Worm (Caenorhabditis elegans) whole organism, L1 larva: ENCODE results near the gene F48E8.2.

ENCODE experiments used
- Y116A8C.19 ChIP-seq: sonication (generic microtip); optimal IDR thresholded peaks from 2 replicates; lab custom pipeline; 2016; ENCODE audit warnings: missing compliant biosample characterization, missing genetic modification characterization, borderline replicate concordance
- aha-1 ChIP-seq: fragments of 150-350 bp; optimal IDR thresholded peaks from 2 replicates; lab custom pipeline; 2014; ENCODE audit warnings: missing biosample characterization, missing genetic modification characterization
- alr-1 ChIP-seq: fragments of 200-800 bp; sonication (Bioruptor generic); optimal IDR thresholded peaks from 2 replicates; lab custom pipeline; 2018; ENCODE audit warnings: borderline replicate concordance, mild to moderate bottlenecking, missing genetic modification characterization, missing compliant biosample characterization
- aly-2 ChIP-seq: fragments of 150-350 bp; optimal IDR thresholded peaks from 2 replicates; lab custom pipeline; 2014; ENCODE audit warnings: missing biosample characterization, missing genetic modification characterization
- blmp-1 ChIP-seq: fragments of 150-350 bp; optimal IDR thresholded peaks from 2 replicates; lab custom pipeline; 2014; ENCODE audit warnings: missing biosample characterization, missing genetic modification characterization
- ceh-63 ChIP-seq: fragments of 200-800 bp; sonication (Bioruptor generic); optimal IDR thresholded peaks from 2 replicates; lab custom pipeline; 2018; ENCODE audit warnings: mild to moderate bottlenecking, missing genetic modification characterization, missing compliant biosample characterization
- ceh-8 ChIP-seq: fragments of 200-800 bp; sonication (Bioruptor generic); optimal IDR thresholded peaks from 2 replicates; lab custom pipeline; 2018; ENCODE audit warnings: mild to moderate bottlenecking, missing genetic modification characterization, moderate library complexity, missing compliant biosample characterization
- ceh-82 ChIP-seq, 3 experiments: fragments of 150-350 bp in 1 of 3; sonication (generic microtip) in 2 of 3; optimal IDR thresholded peaks; 2 replicates each; lab custom pipeline; 2014 to 2017; ENCODE audit warnings: missing biosample characterization in 3 of 3, missing genetic modification characterization in 3 of 3
- ces-1 ChIP-seq: fragments of 150-350 bp; optimal IDR thresholded peaks from 2 replicates; lab custom pipeline; 2014; ENCODE audit warnings: missing biosample characterization, missing genetic modification reagents, missing genetic modification characterization
- dsc-1 ChIP-seq: sonication (generic microtip); optimal IDR thresholded peaks from 2 replicates; lab custom pipeline; 2016; ENCODE audit warnings: mild to moderate bottlenecking, missing genetic modification characterization, missing compliant biosample characterization
- efl-1 ChIP-seq, 4 experiments: fragments of 150-350 bp; optimal IDR thresholded peaks in 3 of 4; peaks in 1 of 4; 1 replicate in 1 of 4; 2 replicates in 3 of 4; lab custom pipeline; 2014; ENCODE audit warnings: missing biosample characterization in 2 of 4, missing genetic modification characterization in 2 of 4, missing genetic modification reagents in 2 of 4
- efl-3 ChIP-seq: fragments of 200-800 bp; sonication (Bioruptor generic); optimal IDR thresholded peaks from 2 replicates; lab custom pipeline; 2018; ENCODE audit warnings: mild to moderate bottlenecking, missing genetic modification characterization, missing compliant biosample characterization
- elt-2 ChIP-seq: sonication (generic microtip); optimal IDR thresholded peaks from 2 replicates; lab custom pipeline; 2016; ENCODE audit warnings: missing genetic modification characterization, mild to moderate bottlenecking, inconsistent platforms, missing compliant biosample characterization, missing genetic modification reagents
- elt-3 ChIP-seq, 6 experiments: fragments of 150-350 bp in 1 of 6; sonication (generic microtip); optimal IDR thresholded peaks; 2 replicates each; lab custom pipeline; 2017 to 2018; ENCODE audit warnings: missing biosample characterization in 6 of 6, missing genetic modification characterization in 6 of 6, inconsistent platforms in 1 of 6
- fkh-10 ChIP-seq: sonication (generic microtip); optimal IDR thresholded peaks from 2 replicates; lab custom pipeline; 2017; ENCODE audit warnings: missing biosample characterization, missing genetic modification reagents, missing genetic modification characterization
- fkh-4 ChIP-seq: sonication (generic microtip); optimal IDR thresholded peaks from 2 replicates; lab custom pipeline; 2016; ENCODE audit warnings: missing compliant biosample characterization, missing genetic modification characterization, borderline replicate concordance
- fkh-8 ChIP-seq: sonication (generic microtip); optimal IDR thresholded peaks from 2 replicates; lab custom pipeline; 2016; ENCODE audit warnings: mild to moderate bottlenecking, missing genetic modification characterization, missing compliant biosample characterization
- fos-1 ChIP-seq: fragments of 150-350 bp; optimal IDR thresholded peaks from 2 replicates; lab custom pipeline; 2014; ENCODE audit warnings: missing biosample characterization, missing genetic modification characterization
- lin-14 ChIP-seq: fragments of 200-800 bp; sonication (Bioruptor generic); optimal IDR thresholded peaks from 2 replicates; lab custom pipeline; 2018; ENCODE audit warnings: mild to moderate bottlenecking, missing genetic modification characterization, moderate library complexity, missing compliant biosample characterization
- lin-15B ChIP-seq: fragments of 150-350 bp; sonication (generic microtip); optimal IDR thresholded peaks from 3 replicates; lab custom pipeline; 2014; ENCODE audit warnings: missing biosample characterization, missing genetic modification characterization
- lin-35 ChIP-seq, 2 experiments: fragments of 150-350 bp; optimal IDR thresholded peaks; 2 replicates each; lab custom pipeline; 2014; ENCODE audit warnings: missing biosample characterization in 2 of 2, missing genetic modification characterization in 2 of 2, missing genetic modification reagents in 2 of 2
- lir-3 ChIP-seq: sonication (generic microtip); optimal IDR thresholded peaks from 2 replicates; lab custom pipeline; 2016; ENCODE audit warnings: mild to moderate bottlenecking, missing genetic modification characterization, moderate library complexity, missing compliant biosample characterization; ENCODE audit not compliant: poor library complexity
- lsy-2 ChIP-seq, 2 experiments: fragments of 150-350 bp; optimal IDR thresholded peaks; 2 replicates each; lab custom pipeline; 2014; ENCODE audit warnings: missing biosample characterization in 2 of 2, missing genetic modification characterization in 2 of 2
- mab-9 ChIP-seq: fragments of 200-800 bp; sonication (Bioruptor generic); IDR thresholded peaks from 2 replicates; pipeline ENCODE4 v1.3.6; 2022; ENCODE audit warnings: missing genetic modification reagents, missing genetic modification characterization, missing compliant biosample characterization
- nhr-12 ChIP-seq: sonication (generic microtip); optimal IDR thresholded peaks from 2 replicates; lab custom pipeline; 2017; ENCODE audit warnings: missing biosample characterization, missing genetic modification characterization
- nhr-19 ChIP-seq: fragments of 200-800 bp; sonication (Bioruptor generic); conservative IDR thresholded peaks from 2 replicates; pipeline ENCODE4 v1.3.6; 2022; ENCODE audit warnings: missing genetic modification characterization, missing compliant biosample characterization
- nhr-20 ChIP-seq: sonication (generic microtip); optimal IDR thresholded peaks from 2 replicates; lab custom pipeline; 2016; ENCODE audit warnings: mild to moderate bottlenecking, missing genetic modification characterization, missing compliant biosample characterization
- nhr-71 ChIP-seq: sonication (generic microtip); optimal IDR thresholded peaks from 2 replicates; lab custom pipeline; 2016; ENCODE audit warnings: mild to moderate bottlenecking, missing genetic modification characterization, moderate library complexity, missing compliant biosample characterization
- nhr-84 ChIP-seq: sonication (generic microtip); optimal IDR thresholded peaks from 2 replicates; lab custom pipeline; 2017; ENCODE audit warnings: missing biosample characterization, missing genetic modification characterization
- nhr-85 ChIP-seq: sonication (generic microtip); peaks from one replicate; lab custom pipeline; 2016; ENCODE audit warnings: missing genetic modification characterization, inconsistent platforms, missing compliant biosample characterization
- nhr-90 ChIP-seq: sonication (generic microtip); optimal IDR thresholded peaks from 2 replicates; lab custom pipeline; 2016; ENCODE audit warnings: mild to moderate bottlenecking, missing genetic modification characterization, missing compliant biosample characterization; ENCODE audit not compliant: poor library complexity
- pag-3 ChIP-seq: sonication (generic microtip); optimal IDR thresholded peaks from 2 replicates; lab custom pipeline; 2017; ENCODE audit warnings: missing genetic modification characterization, mild to moderate bottlenecking, missing compliant biosample characterization, antibody characterized with exemption, borderline replicate concordance; ENCODE audit not compliant: insufficient read depth
- rnt-1 ChIP-seq: sonication (generic microtip); optimal IDR thresholded peaks from 2 replicates; lab custom pipeline; 2016; ENCODE audit warnings: mild to moderate bottlenecking, missing genetic modification characterization, moderate library complexity, missing compliant biosample characterization
- skn-1 ChIP-seq: fragments of 150-350 bp; optimal IDR thresholded peaks from 2 replicates; lab custom pipeline; 2014; ENCODE audit warnings: missing biosample characterization, missing genetic modification characterization
- sox-4 ChIP-seq: sonication (generic microtip); optimal IDR thresholded peaks from 2 replicates; lab custom pipeline; 2016; ENCODE audit warnings: missing genetic modification characterization, missing compliant biosample characterization
- sptf-1 ChIP-seq: fragments of 150-350 bp; optimal IDR thresholded peaks from 2 replicates; lab custom pipeline; 2014; ENCODE audit warnings: missing biosample characterization, missing genetic modification characterization
- sup-37 ChIP-seq: fragments of 200-800 bp; sonication (Bioruptor generic); optimal IDR thresholded peaks from 2 replicates; lab custom pipeline; 2018; ENCODE audit warnings: mild to moderate bottlenecking, missing genetic modification characterization, missing compliant biosample characterization
- swsn-7 ChIP-seq: sonication (generic microtip); optimal IDR thresholded peaks from 2 replicates; lab custom pipeline; 2016; ENCODE audit warnings: missing genetic modification characterization, missing compliant biosample characterization
- tlp-1 ChIP-seq: fragments of 150-350 bp; optimal IDR thresholded peaks from 2 replicates; lab custom pipeline; 2014; ENCODE audit warnings: missing biosample characterization, missing genetic modification characterization
- unc-130 ChIP-seq: fragments of 150-350 bp; optimal IDR thresholded peaks from 2 replicates; lab custom pipeline; 2017; ENCODE audit warnings: missing biosample characterization, missing genetic modification characterization, inconsistent platforms
- unc-30 ChIP-seq: sonication (generic microtip); optimal IDR thresholded peaks from 2 replicates; lab custom pipeline; 2017; ENCODE audit warnings: missing biosample characterization, missing genetic modification characterization
- unc-98 ChIP-seq: fragments of 200-800 bp; sonication (Bioruptor generic); IDR thresholded peaks from 2 replicates; pipeline ENCODE4 v1.3.6; 2022; ENCODE audit warnings: missing genetic modification characterization, missing compliant biosample characterization
- zip-4 ChIP-seq: fragments of 200-800 bp; sonication (Bioruptor generic); optimal IDR thresholded peaks from 2 replicates; lab custom pipeline; 2018; ENCODE audit warnings: mild to moderate bottlenecking, missing genetic modification characterization, moderate library complexity, missing compliant biosample characterization
- ztf-4 ChIP-seq: fragments of 150-350 bp; optimal IDR thresholded peaks from 2 replicates; lab custom pipeline; 2014; ENCODE audit warnings: missing biosample characterization, missing genetic modification characterization

F48E8.2 gene

DNA sequence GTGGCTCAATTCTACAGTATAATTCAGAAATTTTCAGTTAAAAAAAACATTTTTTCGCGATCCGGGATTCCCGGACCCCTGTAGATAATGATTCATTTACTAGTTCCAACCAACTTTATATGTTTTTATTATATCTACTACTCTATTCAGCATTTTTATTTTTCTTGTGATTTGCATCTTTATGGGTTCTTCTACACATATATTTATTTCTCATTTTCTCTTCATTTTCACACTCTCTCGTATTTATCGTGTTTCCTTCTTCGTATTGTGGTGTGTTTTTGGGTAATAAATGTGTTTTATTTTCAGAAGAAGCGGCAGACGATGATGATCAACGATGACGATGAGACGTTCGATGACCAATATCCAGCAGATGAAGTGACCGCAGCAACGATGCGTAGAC lies at the start of gene F48E8.2:
F48E8.2 (plus strand) TSS at position 301 of the 400 bp plus-strand sequence.
- TF ChIP-seq ztf-4 (no peak), nhr-84 (no peak), aha-1 (tag; lab: Kevin White, UChicago) (no peak), dsc-1 (no peak), fos-1 (tag; lab: Kevin White, UChicago) (no peak), unc-130 (no peak), efl-3 (GFP tag; lab: Kevin White, UChicago) (no peak)
- TF ChIP-seq, all 84 proteins: peak for 0

DNA sequence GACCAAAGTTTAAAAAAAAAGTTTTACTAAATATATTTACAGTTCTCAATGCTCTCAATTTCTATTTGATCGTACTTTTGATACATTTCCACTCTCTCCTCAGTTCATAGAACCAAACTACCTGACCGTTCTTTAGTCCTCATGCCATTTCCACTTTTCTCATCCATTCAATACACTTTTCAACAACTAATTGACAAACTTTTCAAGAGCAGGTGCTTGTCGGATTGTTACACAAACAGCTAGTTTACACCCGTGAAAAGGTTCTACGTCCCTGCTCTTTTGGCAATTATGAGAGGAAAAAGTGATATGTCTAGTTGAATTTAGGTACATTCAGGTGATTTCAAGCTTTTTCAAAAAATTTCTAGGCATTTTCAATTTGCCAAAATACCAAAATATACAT lies 46.3 kb upstream of the F48E8.2 start:
- TF ChIP-seq nhr-19 (GFP tag; lab: Robert Waterston, UW), result peak; percentile 51
- TF ChIP-seq unc-130, result no peak
- TF ChIP-seq rnt-1 (tag; lab: Kevin White, UChicago), result peak; percentile 43
- TF ChIP-seq pag-3 (tag; lab: Kevin White, UChicago), result peak; percentile 59
- TF ChIP-seq lsy-2 (tag; optimal IDR thresholded peaks at IDR 0.05; lab: Kevin White, UChicago), result peak in 1 of 2 experiments; percentile 31
- no peak for TF ChIP-seq sup-37 (GFP tag; lab: Kevin White, UChicago)
- peak; percentile 36 for TF ChIP-seq nhr-71 (tag; lab: Kevin White, UChicago)
- TF ChIP-seq lin-35 (GFP tag; optimal IDR thresholded peaks at IDR 0.05; lab: Kevin White, UChicago), result peak in 1 of 2 experiments; percentile 4
- TF ChIP-seq sox-4, result no peak
- no peak for TF ChIP-seq lin-15B (tag; lab: Kevin White, UChicago)
- TF ChIP-seq nhr-90, result no peak
- peak; percentile 58 for TF ChIP-seq lin-14 (GFP tag; lab: Kevin White, UChicago)
- TF ChIP-seq nhr-84, result no peak
- no peak for TF ChIP-seq ces-1
- TF ChIP-seq, all 84 proteins: peak for 7

- TF ChIP-seq lir-3 (tag; lab: Kevin White, UChicago) (no peak), blmp-1 (peak; percentile 66)
- TF ChIP-seq, all 84 proteins: peak for 1
Observed at ce11 chrIII:5419527-5419926, 44.6 kb upstream of the F48E8.2 start.

DNA sequence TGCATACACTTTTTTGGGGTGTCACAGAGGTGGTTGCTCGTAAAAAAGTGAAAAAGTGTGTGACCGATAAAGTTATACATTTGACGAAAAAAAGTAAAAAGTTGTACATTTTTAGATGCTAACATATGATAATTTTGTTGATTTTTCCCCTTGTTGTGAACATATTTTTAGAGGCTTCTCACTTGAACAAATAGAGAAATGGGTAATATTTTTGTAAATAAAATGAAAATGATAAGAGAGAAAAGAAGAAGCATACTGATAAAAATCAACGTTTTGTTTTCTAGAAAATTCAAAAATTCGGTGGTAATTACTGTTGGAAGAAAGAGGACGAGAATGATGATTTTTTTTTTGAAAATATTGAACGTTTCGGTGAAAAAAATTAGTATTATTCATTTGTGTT lies 43.9 kb upstream of the F48E8.2 start:
- TF ChIP-seq lin-35 (GFP tag; optimal IDR thresholded peaks at IDR 0.05; lab: Kevin White, UChicago) (peak in 1 of 2 experiments; percentile 23), elt-2 (peak; percentile 50), efl-1 (optimal IDR thresholded peaks at IDR 0.05; lab: Kevin White, UChicago) (no peak), efl-1 (GFP tag; optimal IDR thresholded peaks at IDR 0.05 in 1 of 2; lab: Kevin White, UChicago) (peak in 1 of 2 experiments; percentile 28), skn-1 (tag; lab: Kevin White, UChicago) (no peak), alr-1 (tag; lab: Kevin White, UChicago) (no peak), Y116A8C.19 (tag; lab: Kevin White, UChicago) (no peak)

ce11 chrIII:5421406-5421805 lies 42.8 kb upstream of the F48E8.2 start:
- TF ChIP-seq unc-30 (tag; lab: Kevin White, UChicago), result no peak
- no peak for TF ChIP-seq zip-4 (GFP tag; lab: Kevin White, UChicago)
- TF ChIP-seq nhr-85 (tag; lab: Kevin White, UChicago), result no peak
- TF ChIP-seq ceh-8, result no peak
- no peak for TF ChIP-seq swsn-7 (tag; lab: Kevin White, UChicago)
- TF ChIP-seq ceh-63, result no peak
- no peak for TF ChIP-seq ces-1
- TF ChIP-seq lin-14 (GFP tag; lab: Kevin White, UChicago), result peak; percentile 73
- TF ChIP-seq nhr-20 (tag; lab: Kevin White, UChicago), result peak; percentile 22
- TF ChIP-seq fkh-4 (tag; lab: Kevin White, UChicago), result no peak
- TF ChIP-seq nhr-90, result peak; percentile 10
- TF ChIP-seq fkh-8 (tag; lab: Kevin White, UChicago), result no peak
- TF ChIP-seq alr-1 (tag; lab: Kevin White, UChicago), result no peak
- TF ChIP-seq ceh-82 (tag; optimal IDR thresholded peaks at IDR 0.05; lab: Kevin White, UChicago), result no peak
- TF ChIP-seq sptf-1 (tag; lab: Kevin White, UChicago), result no peak
- TF ChIP-seq tlp-1 (tag; lab: Kevin White, UChicago), result no peak
- TF ChIP-seq mab-9 (GFP tag; lab: Robert Waterston, UW), result no peak
- no peak for TF ChIP-seq aha-1 (tag; lab: Kevin White, UChicago)
- peak in 2 of 6 experiments; percentile 10 to 33 for TF ChIP-seq elt-3 (tag; optimal IDR thresholded peaks at IDR 0.05; lab: Kevin White, UChicago)
- no peak for TF ChIP-seq unc-98 (GFP tag; lab: Robert Waterston, UW)
- no peak for TF ChIP-seq aly-2 (tag; lab: Kevin White, UChicago)
- no peak for TF ChIP-seq Y116A8C.19 (tag; lab: Kevin White, UChicago)
- no peak for TF ChIP-seq unc-130
- no peak for TF ChIP-seq nhr-12 (tag; lab: Kevin White, UChicago)
- TF ChIP-seq fkh-10 (GFP tag; lab: Kevin White, UChicago), result no peak
